Fruit fly (Drosophila melanogaster): ENCODE results near the gene MED17.

Gene MED17

dm6 chr3R:18223434-18223833 lies 34.6 kb downstream of the MED17 start, which contains the start of the genes mTerf5 and Non3 (continued):
- TF ChIP-seq CG13424 (tag; optimal IDR thresholded peaks at IDR 0.05) (peak; percentile 75), mirr (GFP tag; optimal IDR thresholded peaks at IDR 0.05) (no peak), ap (GFP tag; IDR thresholded peaks at IDR 0.05) (no peak), ems (GFP tag; optimal IDR thresholded peaks at IDR 0.05) (no peak), seq (GFP tag; IDR thresholded peaks at IDR 0.05) (no peak), CG4328 (GFP tag; optimal IDR thresholded peaks at IDR 0.05) (peak; percentile 41), peb (GFP tag; IDR thresholded peaks at IDR 0.05) (peak; percentile 17; the same call in 1 of the 2 replicates), CG33213 (GFP tag; optimal IDR thresholded peaks at IDR 0.05) (no peak), CG12942 (GFP tag; optimal IDR thresholded peaks at IDR 0.05) (peak; percentile 46), amos (GFP tag; IDR thresholded peaks at IDR 0.05; ENCODE audit: partially characterized antibody) (peak; percentile 84), odd (GFP tag; optimal IDR thresholded peaks at IDR 0.05) (peak; percentile 33), CG13287 (GFP tag; IDR thresholded peaks at IDR 0.05; ENCODE audit: partially characterized antibody) (peak; percentile 95), Dip3 (GFP tag; optimal IDR thresholded peaks at IDR 0.05) (peak; percentile 8), tup (GFP tag; optimal IDR thresholded peaks at IDR 0.05) (no peak), disco-r (GFP tag; optimal IDR thresholded peaks at IDR 0.05) (no peak), CG10366 (GFP tag; IDR thresholded peaks at IDR 0.05) (peak; percentile 27; the same call in 1 of the 2 replicates), CG17802 (tag; optimal IDR thresholded peaks at IDR 0.05) (no peak), B-H2 (GFP tag; optimal IDR thresholded peaks at IDR 0.05) (peak; percentile 70), Optix (GFP tag; IDR thresholded peaks at IDR 0.05) (peak; percentile 37; the same call in 1 of the 3 replicates), CG18599 (GFP tag; optimal IDR thresholded peaks at IDR 0.05) (peak; percentile 63), Chrac-16 (GFP tag; optimal IDR thresholded peaks at IDR 0.05) (peak; percentile 46), HmgZ (tag; optimal IDR thresholded peaks at IDR 0.05) (peak; percentile 55), CG2875 (GFP tag; optimal IDR thresholded peaks at IDR 0.05) (peak; percentile 2), stc (GFP tag; IDR thresholded peaks at IDR 0.05) (no peak), CG6689 (GFP tag; IDR thresholded peaks at IDR 0.05) (peak; percentile 57), pan (optimal IDR thresholded peaks at IDR 0.05) (no peak), pan (GFP tag; optimal IDR thresholded peaks at IDR 0.05 in 1 of 2, IDR thresholded peaks at IDR 0.05 in 1 of 2) (peak in 1 of 2 experiments; percentile 60), CG34224 (GFP tag; IDR thresholded peaks at IDR 0.05; ENCODE audit: partially characterized antibody) (peak; percentile 90), CG9437 (GFP tag; optimal IDR thresholded peaks at IDR 0.05) (peak; percentile 86), Rfx (GFP tag; IDR thresholded peaks at IDR 0.05) (peak; percentile 59), Spps (tag; optimal IDR thresholded peaks at IDR 0.05) (peak; percentile 16), vnd (GFP tag; IDR thresholded peaks at IDR 0.05; ENCODE audit: partially characterized antibody) (peak; percentile 86), nerfin-2 (GFP tag; IDR thresholded peaks at IDR 0.05; ENCODE audit: partially characterized antibody) (peak; percentile 72), CG17328 (GFP tag; IDR thresholded peaks at IDR 0.05) (peak; percentile 51), lmd (GFP tag; IDR thresholded peaks at IDR 0.05) (peak; percentile 37; the same call in 1 of the 2 replicates), slbo (GFP tag; IDR thresholded peaks at IDR 0.05) (peak; percentile 67; the same call in 1 of the 2 replicates), CG10147 (GFP tag; optimal IDR thresholded peaks at IDR 0.05) (peak; percentile 68), CG17829 (tag; optimal IDR thresholded peaks at IDR 0.05) (peak; percentile 76), Hr3 (GFP tag; optimal IDR thresholded peaks at IDR 0.05) (peak; percentile 73), Nf-YC (tag; optimal IDR thresholded peaks at IDR 0.05) (peak; percentile 65), CG8478 (optimal IDR thresholded peaks at IDR 0.05) (no peak), row (GFP tag; IDR thresholded peaks at IDR 0.05) (peak; percentile 89), CG4404 (GFP tag; IDR thresholded peaks at IDR 0.05) (peak; percentile 34; the same call in 1 of the 2 replicates), mld (GFP tag; IDR thresholded peaks at IDR 0.05; ENCODE audit: partially characterized antibody) (peak; percentile 68; the same call in 1 of the 3 replicates), CG3838 (GFP tag; optimal IDR thresholded peaks at IDR 0.05) (no peak), Meics (GFP tag; optimal IDR thresholded peaks at IDR 0.05) (peak; percentile 65), Sry-δ (GFP tag; optimal IDR thresholded peaks at IDR 0.05) (peak; percentile 85), CG16815 (GFP tag; optimal IDR thresholded peaks at IDR 0.05) (peak; percentile 17), CG34422 (GFP tag; IDR thresholded peaks at IDR 0.05) (peak; percentile 77), Nf-YB (GFP tag; optimal IDR thresholded peaks at IDR 0.05) (peak; percentile 29), CoRest (tag; optimal IDR thresholded peaks at IDR 0.05) (peak; percentile 69)
